Fruit fly (Drosophila melanogaster) whole organism, wandering third instar larva: ENCODE measurements around the gene PTPMT1.
A peak's percentile ranks its signal among the peaks of the same experiment; 100 is the strongest.

Experiments
- Abd-B ChIP-seq: fragments of >200 bp; optimal IDR thresholded peaks from 2 replicates; lab custom pipeline; 2017; ENCODE audit warnings: missing biosample characterization, missing genetic modification characterization
- CG32264 ChIP-seq: fragments of 200-800 bp; sonication (Bioruptor generic); optimal IDR thresholded peaks from 2 replicates; lab custom pipeline; 2016; ENCODE audit warnings: missing biosample characterization, missing genetic modification characterization
- CG9705 ChIP-seq: fragments of 200-800 bp; sonication (Bioruptor generic); optimal IDR thresholded peaks from 2 replicates; lab custom pipeline; 2018; ENCODE audit warnings: missing biosample characterization, mild to moderate bottlenecking, missing genetic modification characterization
- CrebA ChIP-seq: fragments of 200-800 bp; sonication (Bioruptor generic); optimal IDR thresholded peaks from 2 replicates; lab custom pipeline; 2016; ENCODE audit warnings: missing biosample characterization, mild to moderate bottlenecking, missing genetic modification characterization, borderline replicate concordance
- Dfd ChIP-seq: fragments of >200 bp; optimal IDR thresholded peaks from 2 replicates; lab custom pipeline; 2017; ENCODE audit warnings: missing biosample characterization, missing genetic modification characterization
- Dif ChIP-seq: fragments of 200-275, 200-300 bp; sonication (Bioruptor generic); optimal IDR thresholded peaks from 2 replicates; lab custom pipeline; 2018; ENCODE audit warnings: missing biosample characterization, missing genetic modification characterization; ENCODE audit not compliant: partially characterized antibody
- GATAd ChIP-seq: sonication (Bioruptor generic); optimal IDR thresholded peaks from 2 replicates; lab custom pipeline; 2016; ENCODE audit warnings: missing biosample characterization, missing genetic modification characterization
- HLH106 ChIP-seq: fragments of 200-800 bp; optimal IDR thresholded peaks from 3 replicates; lab custom pipeline; 2019; ENCODE audit warnings: missing biosample characterization, mild to moderate bottlenecking, missing genetic modification characterization, moderate library complexity
- Hnf4 ChIP-seq: fragments of 200-800 bp; sonication (Bioruptor generic); optimal IDR thresholded peaks from 2 replicates; lab custom pipeline; 2016; ENCODE audit warnings: missing biosample characterization, mild to moderate bottlenecking, missing genetic modification characterization
- Hr78 ChIP-seq: fragments of >200 bp; optimal IDR thresholded peaks from 2 replicates; lab custom pipeline; 2017; ENCODE audit warnings: missing biosample characterization, missing genetic modification characterization
- Hr83 ChIP-seq: fragments of 200-300 bp; sonication (Bioruptor generic); optimal IDR thresholded peaks from 2 replicates; lab custom pipeline; 2016; ENCODE audit warnings: missing biosample characterization, mild to moderate bottlenecking, missing genetic modification characterization, moderate library complexity; ENCODE audit not compliant: poor library complexity, severe bottlenecking
- Jra ChIP-seq: sonication (Bioruptor generic); optimal IDR thresholded peaks from 2 replicates; lab custom pipeline; 2016; ENCODE audit warnings: missing biosample characterization, missing genetic modification characterization
- Mio ChIP-seq: sonication (Bioruptor generic); optimal IDR thresholded peaks from 2 replicates; lab custom pipeline; 2016; ENCODE audit warnings: missing biosample characterization, missing genetic modification characterization
- Myc ChIP-seq: fragments of >200 bp; optimal IDR thresholded peaks from 2 replicates; lab custom pipeline; 2017
- N ChIP-seq: fragments of >200 bp; optimal IDR thresholded peaks from 2 replicates; lab custom pipeline; 2018; ENCODE audit warnings: missing biosample characterization, missing external identifiers, missing genetic modification characterization
- OdsH ChIP-seq: fragments of 200-800 bp; sonication (Bioruptor generic); optimal IDR thresholded peaks from 2 replicates; lab custom pipeline; 2016; ENCODE audit warnings: missing biosample characterization, mild to moderate bottlenecking, missing genetic modification characterization
- Rel ChIP-seq, 2 experiments: fragments of 200-800 bp; sonication (Bioruptor generic) in 1 of 2; optimal IDR thresholded peaks; 2 replicates in 1 of 2; 3 replicates in 1 of 2; lab custom pipeline; 2016 to 2019; ENCODE audit warnings: mild to moderate bottlenecking in 2 of 2, missing biosample characterization in 2 of 2, missing genetic modification characterization in 2 of 2, moderate library complexity in 1 of 2
- Sp1 ChIP-seq: fragments of 200-800 bp; sonication (Bioruptor generic); optimal IDR thresholded peaks from 3 replicates; lab custom pipeline; 2019; ENCODE audit warnings: missing biosample characterization, mild to moderate bottlenecking, missing genetic modification characterization, moderate library complexity
- Vsx2 ChIP-seq: fragments of 200-300, 225-300 bp; sonication (Bioruptor generic); optimal IDR thresholded peaks from 2 replicates; lab custom pipeline; 2018; ENCODE audit warnings: missing biosample characterization, missing genetic modification characterization; ENCODE audit not compliant: partially characterized antibody
- br ChIP-seq: fragments of 200-800 bp; sonication (Bioruptor generic); optimal IDR thresholded peaks from 2 replicates; lab custom pipeline; 2016; ENCODE audit warnings: missing biosample characterization, missing genetic modification characterization
- brk ChIP-seq: fragments of 200-800 bp; sonication (Bioruptor generic); optimal IDR thresholded peaks from 2 replicates; lab custom pipeline; 2016; ENCODE audit warnings: missing biosample characterization, mild to moderate bottlenecking, missing genetic modification characterization
- dl ChIP-seq, 2 experiments: fragments of 175-275, 200-275 bp in 1 of 2; fragments of 200-275 bp in 1 of 2; sonication (Bioruptor generic); optimal IDR thresholded peaks; lab custom pipeline; 2018; ENCODE audit warnings: mild to moderate bottlenecking in 2 of 2, missing biosample characterization in 2 of 2, missing genetic modification characterization in 2 of 2, moderate library complexity in 2 of 2; ENCODE audit not compliant: partially characterized antibody in 2 of 2, insufficient read depth in 1 of 2
- dmrt93B ChIP-seq: fragments of 200-800 bp; sonication (Bioruptor generic); optimal IDR thresholded peaks from 2 replicates; lab custom pipeline; 2018; ENCODE audit warnings: missing biosample characterization, mild to moderate bottlenecking, missing genetic modification characterization
- dsf ChIP-seq: sonication (Bioruptor generic); optimal IDR thresholded peaks from 2 replicates; lab custom pipeline; 2016; ENCODE audit warnings: missing biosample characterization, missing genetic modification characterization, borderline replicate concordance
- ey ChIP-seq: fragments of 200-800 bp; sonication (Bioruptor generic); optimal IDR thresholded peaks from 2 replicates; lab custom pipeline; 2016; ENCODE audit warnings: missing biosample characterization, missing genetic modification characterization
- foxo ChIP-seq, 2 experiments: fragments of 200-800 bp; sonication (Bioruptor generic); optimal IDR thresholded peaks; 2 replicates in 1 of 2; 3 replicates in 1 of 2; lab custom pipeline; 2016 to 2017; ENCODE audit warnings: missing biosample characterization in 2 of 2, missing genetic modification characterization in 2 of 2
- fru ChIP-seq: fragments of 200-800 bp; sonication (Bioruptor generic); optimal IDR thresholded peaks from 3 replicates; lab custom pipeline; 2016; ENCODE audit warnings: missing biosample characterization, mild to moderate bottlenecking, missing genetic modification characterization
- h ChIP-seq: fragments of 200-800 bp; sonication (Bioruptor generic); optimal IDR thresholded peaks from 3 replicates; lab custom pipeline; 2016; ENCODE audit warnings: missing biosample characterization, mild to moderate bottlenecking, missing genetic modification characterization
- jim ChIP-seq: fragments of 175-275, 200-325 bp; sonication (Bioruptor generic); optimal IDR thresholded peaks from 2 replicates; lab custom pipeline; 2016; ENCODE audit warnings: missing biosample characterization, mild to moderate bottlenecking, missing genetic modification characterization
- lola ChIP-seq: fragments of >200 bp; optimal IDR thresholded peaks from 2 replicates; lab custom pipeline; 2017; ENCODE audit warnings: missing biosample characterization, missing genetic modification characterization
- pan ChIP-seq: fragments of >200 bp; optimal IDR thresholded peaks from 2 replicates; lab custom pipeline; 2017
- psq ChIP-seq: fragments of 200-800 bp; sonication (Bioruptor generic); optimal IDR thresholded peaks from 3 replicates; lab custom pipeline; 2017; ENCODE audit warnings: missing biosample characterization, mild to moderate bottlenecking, missing genetic modification characterization, moderate library complexity
- rgr ChIP-seq: fragments of 200-800 bp; sonication (Bioruptor generic); optimal IDR thresholded peaks from 3 replicates; lab custom pipeline; 2016; ENCODE audit warnings: missing biosample characterization, mild to moderate bottlenecking, missing genetic modification characterization
- sage ChIP-seq: fragments of 200-800 bp; sonication (Bioruptor generic); optimal IDR thresholded peaks from 2 replicates; lab custom pipeline; 2016; ENCODE audit warnings: missing biosample characterization, mild to moderate bottlenecking, missing genetic modification characterization
- sv ChIP-seq: fragments of 200-800 bp; sonication (Bioruptor generic); optimal IDR thresholded peaks from 3 replicates; lab custom pipeline; 2016; ENCODE audit warnings: missing biosample characterization, missing genetic modification characterization
- tai ChIP-seq: sonication (Bioruptor generic); optimal IDR thresholded peaks from 2 replicates; lab custom pipeline; 2016; ENCODE audit warnings: missing biosample characterization, missing genetic modification characterization
- usp ChIP-seq: fragments of >200 bp; optimal IDR thresholded peaks from 2 replicates; lab custom pipeline; 2017; ENCODE audit warnings: missing biosample characterization, missing genetic modification characterization
- woc ChIP-seq: sonication (Bioruptor generic); optimal IDR thresholded peaks from 2 replicates; lab custom pipeline; 2016; ENCODE audit warnings: missing biosample characterization, mild to moderate bottlenecking, missing genetic modification characterization

PTPMT1 gene

dm6 chr3R:23760219-23761018 lies 2.3 kb downstream of the PTPMT1 start, which contains the start of gene SdhD:
Gene SdhD (minus strand): TSS chr3R:23760600.
- TF ChIP-seq Jra (GFP tag; lab: Kevin White, UChicago) (peak; percentile 57), dsf (GFP tag; lab: Kevin White, UChicago) (no peak), pan (lab: Kevin White, UChicago) (no peak), Rel (GFP tag; optimal IDR thresholded peaks at IDR 0.05; lab: Kevin White, UChicago) (no peak), Rel (tag; optimal IDR thresholded peaks at IDR 0.05; lab: Kevin White, UChicago) (peak; percentile 88), OdsH (peak; percentile 48), Mio (no peak), brk (GFP tag; lab: Kevin White, UChicago) (no peak), tai (GFP tag; lab: Kevin White, UChicago) (no peak), psq (GFP tag; lab: Kevin White, UChicago) (no peak), Hr83 (GFP tag; lab: Kevin White, UChicago) (peak; percentile 84), GATAd (GFP tag; lab: Kevin White, UChicago) (no peak), Myc (lab: Kevin White, UChicago) (peak; percentile 15), dmrt93B (GFP tag; lab: Kevin White, UChicago) (no peak), sv (GFP tag; lab: Kevin White, UChicago) (peak; percentile 21), Sp1 (GFP tag; lab: Kevin White, UChicago) (peak; percentile 31), rgr (GFP tag; lab: Kevin White, UChicago) (peak; percentile 52), ey (peak; percentile 18), h (peak; percentile 39), br (peak; percentile 54), foxo (GFP tag; optimal IDR thresholded peaks at IDR 0.05; lab: Kevin White, UChicago) (peak in 1 of 2 experiments; percentile 50), Hnf4 (peak; percentile 72), fru (GFP tag; lab: Kevin White, UChicago) (peak; percentile 15), Dif (no peak)

dm6 chr3R:23763015-23763414 lies 4.9 kb downstream of the PTPMT1 start, which contains the start of gene udt:
Gene udt (minus strand): TSS chr3R:23763263.
- TF ChIP-seq Myc (lab: Kevin White, UChicago) (peak; percentile 39), h (no peak), Hnf4 (peak; percentile 46), Hr83 (GFP tag; lab: Kevin White, UChicago) (peak; percentile 20), sv (GFP tag; lab: Kevin White, UChicago) (peak; percentile 26), N (GFP tag; lab: Kevin White, UChicago) (no peak), br (peak; percentile 0), foxo (GFP tag; optimal IDR thresholded peaks at IDR 0.05; lab: Kevin White, UChicago) (no peak), psq (GFP tag; lab: Kevin White, UChicago) (peak; percentile 28), usp (no peak), Mio (no peak)

- TF ChIP-seq Myc (lab: Kevin White, UChicago) (no peak), Sp1 (GFP tag; lab: Kevin White, UChicago) (peak; percentile 76), Rel (GFP tag; optimal IDR thresholded peaks at IDR 0.05; lab: Kevin White, UChicago) (peak; percentile 23), Rel (tag; optimal IDR thresholded peaks at IDR 0.05; lab: Kevin White, UChicago) (peak; percentile 85), sage (GFP tag; lab: Kevin White, UChicago) (no peak), CrebA (GFP tag; lab: Kevin White, UChicago) (no peak), Jra (GFP tag; lab: Kevin White, UChicago) (no peak), GATAd (GFP tag; lab: Kevin White, UChicago) (no peak), jim (GFP tag; lab: Kevin White, UChicago) (no peak), Hr78 (GFP tag; lab: Kevin White, UChicago) (no peak), Abd-B (GFP tag; lab: Kevin White, UChicago) (no peak), OdsH (no peak), dmrt93B (GFP tag; lab: Kevin White, UChicago) (no peak), HLH106 (peak; percentile 62), h (peak; percentile 31), psq (GFP tag; lab: Kevin White, UChicago) (no peak), br (no peak), foxo (GFP tag; optimal IDR thresholded peaks at IDR 0.05; lab: Kevin White, UChicago) (peak in 1 of 2 experiments; percentile 11), woc (no peak), Vsx2 (GFP tag; lab: Kevin White, UChicago) (no peak), lola (GFP tag; lab: Kevin White, UChicago) (no peak), Mio (no peak), Hr83 (GFP tag; lab: Kevin White, UChicago) (no peak), Hnf4 (peak; percentile 30), CG32264 (GFP tag; lab: Kevin White, UChicago) (no peak), rgr (GFP tag; lab: Kevin White, UChicago) (peak; percentile 37), Dfd (GFP tag; lab: Kevin White, UChicago) (no peak), tai (GFP tag; lab: Kevin White, UChicago) (no peak), pan (lab: Kevin White, UChicago) (no peak), usp (no peak), sv (GFP tag; lab: Kevin White, UChicago) (no peak), fru (GFP tag; lab: Kevin White, UChicago) (no peak), CG9705 (GFP tag; lab: Kevin White, UChicago) (no peak), dl (GFP tag; optimal IDR thresholded peaks at IDR 0.05; lab: Kevin White, UChicago; ENCODE audit: insufficient read depth in 1 of 2, partially characterized antibody in 2 of 2) (no peak), ey (no peak), Dif (no peak), N (GFP tag; lab: Kevin White, UChicago) (no peak)
Observed at dm6 chr3R:23763622-23764273, 5.6 kb downstream of the PTPMT1 start, which contains the start of gene Lsd-1. Gene Lsd-1 (plus strand): TSS chr3R:23763857.
